Fruit fly (Drosophila melanogaster): Measurements from ENCODE around the gene primo-1.

DNA sequence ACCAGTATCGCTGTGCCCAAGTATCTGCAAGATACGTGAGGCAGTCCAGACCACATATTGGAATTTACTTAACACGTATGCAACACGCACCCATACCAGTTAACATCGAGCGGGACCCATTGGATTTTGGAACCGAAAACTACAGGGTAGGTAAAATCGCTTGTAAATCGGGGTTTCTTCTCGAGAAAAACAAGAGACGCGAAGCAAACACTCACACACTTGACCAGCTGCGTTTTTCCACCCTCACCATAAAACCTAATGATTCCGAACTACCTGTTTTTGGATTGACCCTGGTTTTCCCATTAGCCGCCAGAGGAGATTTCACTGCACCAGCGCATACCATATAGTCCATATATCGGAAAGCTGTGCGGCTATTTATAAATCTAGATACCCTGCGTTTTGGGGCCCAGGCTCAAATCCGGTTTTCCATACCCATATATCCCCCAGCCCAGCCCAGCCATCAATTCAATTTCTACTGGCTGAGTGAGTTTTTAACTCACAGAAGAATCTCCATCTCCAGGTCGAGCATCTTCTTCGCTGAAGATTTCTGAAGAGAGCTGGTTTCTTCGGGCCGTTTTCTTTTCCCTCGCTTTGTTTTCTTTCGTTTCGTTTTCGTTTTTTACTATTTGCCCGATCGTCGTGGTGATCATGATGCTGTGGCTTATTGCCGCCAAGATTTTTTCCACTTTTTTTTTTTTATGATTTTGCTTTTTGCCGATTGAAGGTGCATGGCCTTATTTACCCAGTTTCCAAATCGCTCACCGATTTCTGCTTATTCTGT lies 4.2 kb upstream of the primo-1 start:
- TF ChIP-seq Mnt (GFP tag; optimal IDR thresholded peaks at IDR 0.05) (no peak), CG14711 (tag; optimal IDR thresholded peaks at IDR 0.05) (no peak), kay (GFP tag; ENCODE audit: borderline replicate concordance) (no peak), ovo (GFP tag; optimal IDR thresholded peaks at IDR 0.05) (no peak), CG5204 (GFP tag; optimal IDR thresholded peaks at IDR 0.05) (no peak), toe (GFP tag; optimal IDR thresholded peaks at IDR 0.05) (no peak), Crg-1 (GFP tag; optimal IDR thresholded peaks at IDR 0.05) (no peak), CG7101 (tag; optimal IDR thresholded peaks at IDR 0.05) (no peak), bab1 (GFP tag; optimal IDR thresholded peaks at IDR 0.05) (no peak), cnc (optimal IDR thresholded peaks at IDR 0.05) (no peak), pad (GFP tag; optimal IDR thresholded peaks at IDR 0.05) (no peak)

All from whole organism, adult.